Fruit fly (Drosophila melanogaster) whole organism, embryonic: ENCODE results near the gene Pino.

ENCODE experiments used
- Abd-B ChIP-seq: fragments of 200-800 bp; sonication (Bioruptor generic); optimal IDR thresholded peaks from 2 replicates; lab custom pipeline; 2018; ENCODE audit warnings: missing biosample characterization, mild to moderate bottlenecking, missing genetic modification characterization, moderate library complexity
- BEAF-32 ChIP-seq: fragments of 200-800 bp; sonication (Bioruptor generic); optimal IDR thresholded peaks from 3 replicates; lab custom pipeline; 2017; ENCODE audit warnings: missing biosample characterization, missing genetic modification characterization, mild to moderate bottlenecking, moderate library complexity, missing genetic modification reagents
- CG10274 ChIP-seq: fragments of 200-800 bp; sonication (Bioruptor generic); optimal IDR thresholded peaks from 3 replicates; lab custom pipeline; 2017; ENCODE audit warnings: missing biosample characterization, mild to moderate bottlenecking, missing genetic modification characterization
- CG11696 ChIP-seq: fragments of 200-800 bp; sonication (Bioruptor generic); IDR thresholded peaks from 2 replicates; pipeline ENCODE4 v1.3.6; 2022; ENCODE audit warnings: missing biosample characterization, missing genetic modification characterization
- CG12071 ChIP-seq: fragments of 200-800 bp; sonication (Bioruptor generic); optimal IDR thresholded peaks from 3 replicates; lab custom pipeline; 2018; ENCODE audit warnings: missing biosample characterization, mild to moderate bottlenecking, missing genetic modification characterization
- CG1647 ChIP-seq: fragments of 200-800 bp; sonication (Bioruptor generic); optimal IDR thresholded peaks from 3 replicates; lab custom pipeline; 2016; ENCODE audit warnings: missing biosample characterization, missing genetic modification characterization
- CG2889 ChIP-seq: fragments of 200-800 bp; sonication (Bioruptor generic); IDR thresholded peaks from 3 replicates; pipeline ENCODE4 v1.3.6; 2022; ENCODE audit warnings: missing biosample characterization, missing genetic modification characterization
- CG33213 ChIP-seq: fragments of 200-800 bp; sonication (Bioruptor generic); optimal IDR thresholded peaks from 3 replicates; lab custom pipeline; 2016; ENCODE audit warnings: missing biosample characterization, missing genetic modification characterization
- CG33557 ChIP-seq: fragments of 200-800 bp; sonication (Bioruptor generic); optimal IDR thresholded peaks from 2 replicates; lab custom pipeline; 2019; ENCODE audit warnings: missing biosample characterization, mild to moderate bottlenecking, missing genetic modification characterization, moderate library complexity
- CG3407 ChIP-seq: fragments of 200-800 bp; sonication (Bioruptor generic); optimal IDR thresholded peaks from 2 replicates; lab custom pipeline; 2018; ENCODE audit warnings: missing biosample characterization, mild to moderate bottlenecking, missing genetic modification characterization
- CG3726 ChIP-seq: fragments of 200-800 bp; sonication (Bioruptor generic); IDR thresholded peaks from 3 replicates; pipeline ENCODE4, ENCODE4 v1.3.6; 2022; ENCODE audit warnings: missing biosample characterization, missing genetic modification characterization
- CG4854 ChIP-seq: fragments of 200-800 bp; sonication (Bioruptor generic); optimal IDR thresholded peaks from 2 replicates; lab custom pipeline; 2016; ENCODE audit warnings: missing biosample characterization, missing genetic modification characterization, inconsistent platforms
- CG7987 ChIP-seq: fragments of 200-800 bp; sonication (Bioruptor generic); optimal IDR thresholded peaks from 2 replicates; lab custom pipeline; 2018; ENCODE audit warnings: missing biosample characterization, mild to moderate bottlenecking, missing genetic modification characterization, moderate library complexity
- CG8290 ChIP-seq, 3 experiments: fragments of 200-800 bp; sonication (Bioruptor generic); optimal IDR thresholded peaks; 2 replicates each; lab custom pipeline; 2016 to 2019; ENCODE audit warnings: missing biosample characterization in 3 of 3, missing genetic modification characterization in 3 of 3, mild to moderate bottlenecking in 2 of 3, moderate library complexity in 1 of 3
- CG8478 ChIP-seq: fragments of >200 bp; optimal IDR thresholded peaks from 2 replicates; lab custom pipeline; 2018
- CG9876 ChIP-seq: fragments of 200-800 bp; sonication (Bioruptor generic); optimal IDR thresholded peaks from 2 replicates; lab custom pipeline; 2016; ENCODE audit warnings: missing biosample characterization, missing genetic modification characterization
- Dll ChIP-seq: fragments of 200-800 bp; sonication (Bioruptor generic); IDR thresholded peaks from 4 replicates; pipeline ENCODE4 v1.3.6; 2022; ENCODE audit warnings: missing biosample characterization, missing genetic modification characterization; ENCODE audit not compliant: partially characterized antibody
- Hr51 ChIP-seq, 2 experiments: fragments of 200-800 bp; sonication (Bioruptor generic); optimal IDR thresholded peaks; 2 replicates in 1 of 2; 3 replicates in 1 of 2; lab custom pipeline; 2016 to 2018; ENCODE audit warnings: missing biosample characterization in 2 of 2, missing genetic modification characterization in 2 of 2, mild to moderate bottlenecking in 1 of 2, moderate library complexity in 1 of 2
- Hsf ChIP-seq: fragments of 200-800 bp; sonication (Bioruptor generic); optimal IDR thresholded peaks from 3 replicates; lab custom pipeline; 2016; ENCODE audit warnings: missing biosample characterization, missing genetic modification characterization
- Lhr ChIP-seq: fragments of 200-800 bp; sonication (Bioruptor generic); optimal IDR thresholded peaks from 3 replicates; lab custom pipeline; 2017; ENCODE audit warnings: mild to moderate bottlenecking, missing biosample characterization, missing genetic modification reagents, missing genetic modification characterization
- Nf-YB ChIP-seq: fragments of 200-800 bp; sonication (Bioruptor generic); optimal IDR thresholded peaks from 3 replicates; lab custom pipeline; 2019; ENCODE audit warnings: missing biosample characterization, mild to moderate bottlenecking, missing genetic modification characterization, moderate library complexity
- Nf-YC ChIP-seq: fragments of 200-800 bp; optimal IDR thresholded peaks from 3 replicates; lab custom pipeline; 2019; ENCODE audit warnings: missing biosample characterization, mild to moderate bottlenecking, missing genetic modification characterization, moderate library complexity
- Rx ChIP-seq: fragments of 200-800 bp; sonication (Bioruptor generic); IDR thresholded peaks from 2 replicates; pipeline ENCODE4 v1.3.6; 2022; ENCODE audit warnings: missing biosample characterization, missing genetic modification characterization
- Sox102F ChIP-seq: fragments of 200-800 bp; sonication (Bioruptor generic); optimal IDR thresholded peaks from 2 replicates; lab custom pipeline; 2018; ENCODE audit warnings: missing biosample characterization, mild to moderate bottlenecking, missing genetic modification characterization, moderate library complexity
- Sry-δ ChIP-seq: fragments of 200-800 bp; sonication (Bioruptor generic); optimal IDR thresholded peaks from 2 replicates; lab custom pipeline; 2016; ENCODE audit warnings: missing biosample characterization, missing genetic modification characterization
- ab ChIP-seq: fragments of 200-800 bp; sonication (Bioruptor generic); optimal IDR thresholded peaks from 2 replicates; lab custom pipeline; 2016; ENCODE audit warnings: missing biosample characterization, missing genetic modification characterization
- ap ChIP-seq: fragments of 200-800 bp; sonication (Bioruptor generic); IDR thresholded peaks from 2 replicates; pipeline ENCODE4 v1.3.6; 2022; ENCODE audit warnings: missing biosample characterization, missing genetic modification characterization
- btn ChIP-seq: fragments of 200-800 bp; sonication (Bioruptor generic); optimal IDR thresholded peaks from 2 replicates; lab custom pipeline; 2016; ENCODE audit warnings: missing biosample characterization, missing genetic modification characterization
- cato ChIP-seq: fragments of 200-800 bp; sonication (Bioruptor generic); optimal IDR thresholded peaks from 2 replicates; lab custom pipeline; 2016; ENCODE audit warnings: missing biosample characterization, missing genetic modification characterization, borderline replicate concordance
- cg ChIP-seq: fragments of 200-800 bp; sonication (Bioruptor generic); optimal IDR thresholded peaks from 3 replicates; lab custom pipeline; 2019; ENCODE audit warnings: missing biosample characterization, mild to moderate bottlenecking, missing genetic modification characterization, moderate library complexity
- da ChIP-seq: fragments of 200-800 bp; sonication (Bioruptor generic); optimal IDR thresholded peaks from 2 replicates; lab custom pipeline; 2016; ENCODE audit warnings: missing biosample characterization, missing genetic modification characterization
- eve ChIP-seq, 2 experiments: fragments of >200 bp; optimal IDR thresholded peaks; 2 replicates each; lab custom pipeline; 2017; ENCODE audit warnings: missing biosample characterization in 2 of 2, missing genetic modification characterization in 2 of 2
- fd64A ChIP-seq: fragments of 200-800 bp; sonication (Bioruptor generic); optimal IDR thresholded peaks from 3 replicates; lab custom pipeline; 2018; ENCODE audit warnings: missing biosample characterization, mild to moderate bottlenecking, missing genetic modification characterization
- gcm ChIP-seq: fragments of 200-800 bp; sonication (Bioruptor generic); optimal IDR thresholded peaks from 2 replicates; lab custom pipeline; 2019; ENCODE audit warnings: missing biosample characterization, mild to moderate bottlenecking, missing genetic modification characterization, moderate library complexity
- hth ChIP-seq: fragments of >200 bp; optimal IDR thresholded peaks from 2 replicates; lab custom pipeline; 2017; ENCODE audit warnings: inconsistent platforms
- jigr1 ChIP-seq: fragments of 200-800 bp; sonication (Bioruptor generic); IDR thresholded peaks from 3 replicates; pipeline ENCODE4 v1.3.6; 2022; ENCODE audit warnings: missing biosample characterization, missing genetic modification characterization
- kah ChIP-seq: fragments of 200-800 bp; sonication (Bioruptor generic); optimal IDR thresholded peaks from 2 replicates; lab custom pipeline; 2018; ENCODE audit warnings: missing biosample characterization, mild to moderate bottlenecking, missing genetic modification characterization
- lov ChIP-seq, 2 experiments: fragments of 200-800 bp in 1 of 2; fragments of >200 bp in 1 of 2; sonication (Bioruptor generic) in 1 of 2; IDR thresholded peaks in 1 of 2; optimal IDR thresholded peaks in 1 of 2; 2 replicates in 1 of 2; 3 replicates in 1 of 2; pipeline versions ENCODE4 v1.3.6 to Lab custom; 2017 to 2022; ENCODE audit warnings: missing biosample characterization in 1 of 2, missing genetic modification characterization in 1 of 2
- org-1 ChIP-seq: fragments of 200-800 bp; sonication (Bioruptor generic); optimal IDR thresholded peaks from 2 replicates; lab custom pipeline; 2017; ENCODE audit warnings: missing biosample characterization, missing genetic modification characterization
- otp ChIP-seq: fragments of 200-800 bp; sonication (Bioruptor generic); IDR thresholded peaks from 3 replicates; pipeline ENCODE4, ENCODE4 v1.3.6; 2022; ENCODE audit warnings: missing biosample characterization, missing genetic modification characterization
- psq ChIP-seq: fragments of 200-800 bp; sonication (Bioruptor generic); optimal IDR thresholded peaks from 2 replicates; lab custom pipeline; 2017; ENCODE audit warnings: missing biosample characterization, missing genetic modification characterization
- rib ChIP-seq: fragments of 200-800 bp; sonication (Bioruptor generic); IDR thresholded peaks from 2 replicates; pipeline ENCODE4 v1.3.6; 2022; ENCODE audit warnings: missing biosample characterization, missing genetic modification characterization
- sens ChIP-seq: fragments of 200-800 bp; sonication (Bioruptor generic); peaks from one replicate; lab custom pipeline; 2016; ENCODE audit warnings: missing biosample characterization, missing genetic modification characterization
- sob ChIP-seq: fragments of 200-800 bp; sonication (Bioruptor generic); IDR thresholded peaks from 2 replicates; pipeline ENCODE4 v1.3.6; 2022; ENCODE audit warnings: missing biosample characterization, missing genetic modification characterization
- tio ChIP-seq: fragments of 200-800 bp; sonication (Bioruptor generic); optimal IDR thresholded peaks from 2 replicates; lab custom pipeline; 2017; ENCODE audit warnings: missing biosample characterization, missing genetic modification characterization, inconsistent platforms
- trem ChIP-seq: fragments of 200-800 bp; optimal IDR thresholded peaks from 3 replicates; lab custom pipeline; 2019; ENCODE audit warnings: missing biosample characterization, mild to moderate bottlenecking, missing genetic modification characterization, moderate library complexity
- usp ChIP-seq: fragments of >200 bp; optimal IDR thresholded peaks from 2 replicates; lab custom pipeline; 2017; ENCODE audit warnings: missing biosample characterization, missing genetic modification characterization
- wek ChIP-seq: fragments of 200-800 bp; sonication (Bioruptor generic); optimal IDR thresholded peaks from 3 replicates; lab custom pipeline; 2018; ENCODE audit warnings: missing biosample characterization, mild to moderate bottlenecking, missing genetic modification characterization, moderate library complexity
- wor ChIP-seq: fragments of 200-800 bp; sonication (Bioruptor generic); IDR thresholded peaks from 2 replicates; pipeline ENCODE4 v1.3.6; 2022; ENCODE audit warnings: missing biosample characterization, missing genetic modification characterization
- yki ChIP-seq: fragments of >200 bp; optimal IDR thresholded peaks from 3 replicates; lab custom pipeline; 2018
- z ChIP-seq: fragments of 200-800 bp; sonication (Bioruptor generic); IDR thresholded peaks from 3 replicates; pipeline ENCODE4 v1.3.6; 2022; ENCODE audit warnings: missing biosample characterization, missing genetic modification characterization

The Pino gene

DNA sequence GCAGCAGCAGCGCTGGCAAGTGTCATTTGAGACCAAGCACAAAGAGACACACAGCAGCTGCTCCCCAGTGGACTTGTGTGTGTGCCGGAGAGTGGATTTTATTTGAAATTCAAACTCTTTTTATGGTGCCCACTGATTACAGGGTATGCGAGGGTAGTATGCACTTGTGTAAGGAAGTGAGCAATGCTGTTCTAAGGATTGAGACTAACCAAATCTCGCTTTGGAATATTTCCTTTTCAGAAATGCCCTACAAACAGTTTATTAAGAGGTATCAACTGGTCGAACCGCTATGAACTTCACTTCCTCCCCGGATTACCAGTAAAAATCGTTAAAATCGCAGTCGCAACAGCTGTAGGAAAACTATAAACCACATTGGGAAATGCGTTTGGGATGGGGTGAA is 53.0 kb downstream of the Pino start (continued):
- TF ChIP-seq hth = no peak
- TF ChIP-seq Nf-YB (GFP tag; lab: Kevin White, UChicago) = peak; percentile 67
- TF ChIP-seq CG1647 (GFP tag; lab: Kevin White, UChicago) = peak; percentile 93
- peak; percentile 92 for TF ChIP-seq CG3407 (GFP tag; lab: Kevin White, UChicago)
- peak; percentile 68 for TF ChIP-seq kah (GFP tag; lab: Kevin White, UChicago)
- no peak for TF ChIP-seq BEAF-32 (GFP tag; lab: Kevin White, UChicago)
- peak; percentile 80 for TF ChIP-seq fd64A (GFP tag; lab: Kevin White, UChicago)
- TF ChIP-seq CG9876 (GFP tag; lab: Kevin White, UChicago) = peak; percentile 89
- TF ChIP-seq CG2889 (GFP tag; lab: Robert Waterston, UW) = peak; percentile 84
- TF ChIP-seq CG33213 (GFP tag; lab: Kevin White, UChicago) = peak; percentile 92
- peak; percentile 90 for TF ChIP-seq jigr1
- TF ChIP-seq tio (GFP tag; lab: Kevin White, UChicago) = no peak
- peak; percentile 64; the same call in 1 of the 3 replicates for TF ChIP-seq z
- TF ChIP-seq ap (GFP tag; lab: Robert Waterston, UW) = peak; percentile 88
- peak; percentile 85 for TF ChIP-seq gcm (GFP tag; lab: Kevin White, UChicago)
- TF ChIP-seq Lhr (GFP tag; lab: Kevin White, UChicago) = peak; percentile 77
- peak; percentile 91 for TF ChIP-seq cato (GFP tag; lab: Kevin White, UChicago)
- TF ChIP-seq ab (GFP tag; lab: Kevin White, UChicago) = peak; percentile 89
- TF ChIP-seq trem (tag; lab: Kevin White, UChicago) = peak; percentile 88
- peak; percentile 91 for TF ChIP-seq wor (GFP tag; lab: Robert Waterston, UW)
- peak; percentile 92 for TF ChIP-seq CG8290 (GFP tag; optimal IDR thresholded peaks at IDR 0.05; lab: Kevin White, UChicago)
- peak in 1 of 2 experiments; percentile 96 for TF ChIP-seq CG8290 (tag; optimal IDR thresholded peaks at IDR 0.05; lab: Kevin White, UChicago)
- peak; percentile 58 for TF ChIP-seq Sry-δ (GFP tag; lab: Kevin White, UChicago)
- TF ChIP-seq Hsf (GFP tag; lab: Kevin White, UChicago) = peak; percentile 96
- TF ChIP-seq sob (GFP tag; lab: Robert Waterston, UW) = peak; percentile 85
- peak; percentile 97 for TF ChIP-seq Sox102F
- peak; percentile 87 for TF ChIP-seq CG33557 (GFP tag; lab: Kevin White, UChicago)
- peak; percentile 90 for TF ChIP-seq org-1
- TF ChIP-seq psq (GFP tag; lab: Kevin White, UChicago) = peak; percentile 84
- TF ChIP-seq Rx (GFP tag; lab: Robert Waterston, UW) = peak; percentile 94
- peak; percentile 62 for TF ChIP-seq CG7987 (GFP tag; lab: Kevin White, UChicago)
- no peak for TF ChIP-seq CG8478
- TF ChIP-seq rib (GFP tag; lab: Robert Waterston, UW) = no peak
- TF ChIP-seq Abd-B (GFP tag; lab: Kevin White, UChicago) = peak; percentile 96
- TF ChIP-seq Hr51 (GFP tag; optimal IDR thresholded peaks at IDR 0.05; lab: Kevin White, UChicago) = peak; percentile 83 to 85
- TF ChIP-seq CG12071 = peak; percentile 84
- peak; percentile 100 for TF ChIP-seq sens
- TF ChIP-seq usp (GFP tag; lab: Kevin White, UChicago) = no peak
- TF ChIP-seq cg = peak; percentile 51
- TF ChIP-seq CG10274 (GFP tag; lab: Kevin White, UChicago) = peak; percentile 66
- peak; percentile 80 for TF ChIP-seq CG4854
- TF ChIP-seq Nf-YC (tag; lab: Kevin White, UChicago) = no peak
- TF ChIP-seq eve (GFP tag; optimal IDR thresholded peaks at IDR 0.05; lab: Kevin White, UChicago) = peak in 1 of 2 experiments; percentile 17
- peak; percentile 93 for TF ChIP-seq btn (GFP tag; lab: Kevin White, UChicago)
- TF ChIP-seq yki = no peak
- no peak for TF ChIP-seq Dll (GFP tag; lab: Robert Waterston, UW)
- peak; percentile 80 for TF ChIP-seq CG11696
- peak; percentile 88 for TF ChIP-seq da (GFP tag; lab: Kevin White, UChicago)
- peak; percentile 98 for TF ChIP-seq otp
- TF ChIP-seq wek = peak; percentile 66
- TF ChIP-seq lov (optimal IDR thresholded peaks at IDR 0.05; lab: Kevin White, UChicago) = no peak
- TF ChIP-seq lov (GFP tag; IDR thresholded peaks at IDR 0.05; lab: Robert Waterston, UW) = peak; percentile 96
- peak; percentile 94 for TF ChIP-seq CG3726 (GFP tag; lab: Robert Waterston, UW)
